Fruit fly (Drosophila melanogaster) whole organism, embryonic: ENCODE measurements around the gene spidey.

Experiments
- Bgb ChIP-seq: fragments of 200-800 bp; sonication (Bioruptor generic); IDR thresholded peaks from 2 replicates; pipeline ENCODE4 v1.3.6; 2022; ENCODE audit warnings: missing biosample characterization, missing genetic modification characterization; ENCODE audit not compliant: partially characterized antibody
- Blimp-1 ChIP-seq: fragments of 200-800 bp; sonication (Bioruptor generic); optimal IDR thresholded peaks from 3 replicates; lab custom pipeline; 2018; ENCODE audit warnings: missing biosample characterization, missing genetic modification characterization, mild to moderate bottlenecking, moderate library complexity, missing genetic modification reagents
- CG1024 ChIP-seq: fragments of 200-800 bp; sonication (Bioruptor generic); IDR thresholded peaks from 2 replicates; pipeline ENCODE4 v1.3.6; 2022; ENCODE audit warnings: missing biosample characterization, missing genetic modification characterization
- CG10366 ChIP-seq: fragments of 200-800 bp; sonication (Bioruptor generic); IDR thresholded peaks from 2 replicates; pipeline ENCODE4 v1.3.6; 2022; ENCODE audit warnings: missing biosample characterization, missing genetic modification characterization
- CG11695 ChIP-seq: fragments of 200-800 bp; sonication (Bioruptor generic); IDR thresholded peaks from 3 replicates; pipeline ENCODE4 v1.3.6; 2022; ENCODE audit warnings: missing biosample characterization, missing genetic modification characterization
- CG12769 ChIP-seq: fragments of 200-800 bp; sonication (Bioruptor generic); optimal IDR thresholded peaks from 2 replicates; lab custom pipeline; 2019; ENCODE audit warnings: missing biosample characterization, mild to moderate bottlenecking, missing genetic modification characterization, moderate library complexity
- CG13424 ChIP-seq: fragments of 200-800 bp; sonication (Bioruptor generic); optimal IDR thresholded peaks from 2 replicates; lab custom pipeline; 2019; ENCODE audit warnings: missing biosample characterization, mild to moderate bottlenecking, missing genetic modification characterization, moderate library complexity
- CG18011 ChIP-seq: fragments of 200-800 bp; sonication (Bioruptor generic); optimal IDR thresholded peaks from 2 replicates; lab custom pipeline; 2017; ENCODE audit warnings: missing biosample characterization, missing genetic modification characterization, mild to moderate bottlenecking, moderate library complexity, missing genotype
- CG2889 ChIP-seq: fragments of 200-800 bp; sonication (Bioruptor generic); IDR thresholded peaks from 3 replicates; pipeline ENCODE4 v1.3.6; 2022; ENCODE audit warnings: missing biosample characterization, missing genetic modification characterization
- CG3065 ChIP-seq: fragments of 200-800 bp; sonication (Bioruptor generic); optimal IDR thresholded peaks from 2 replicates; lab custom pipeline; 2016; ENCODE audit warnings: missing biosample characterization, missing genetic modification characterization
- CG31365 ChIP-seq: fragments of 200-800 bp; sonication (Bioruptor generic); optimal IDR thresholded peaks from 2 replicates; lab custom pipeline; 2018; ENCODE audit warnings: missing biosample characterization, mild to moderate bottlenecking, missing genetic modification characterization
- CG31388 ChIP-seq: fragments of 200-800 bp; sonication (Bioruptor generic); optimal IDR thresholded peaks from 2 replicates; lab custom pipeline; 2016; ENCODE audit warnings: missing biosample characterization, missing genetic modification characterization
- CG33213 ChIP-seq: fragments of 200-800 bp; sonication (Bioruptor generic); optimal IDR thresholded peaks from 3 replicates; lab custom pipeline; 2016; ENCODE audit warnings: missing biosample characterization, missing genetic modification characterization
- CG4328 ChIP-seq: fragments of 200-800 bp; sonication (Bioruptor generic); optimal IDR thresholded peaks from 3 replicates; lab custom pipeline; 2017; ENCODE audit warnings: missing biosample characterization, missing genetic modification reagents, missing genetic modification characterization
- CG4707 ChIP-seq: fragments of 200-800 bp; sonication (Bioruptor generic); optimal IDR thresholded peaks from 2 replicates; lab custom pipeline; 2018; ENCODE audit warnings: missing biosample characterization, mild to moderate bottlenecking, missing genetic modification characterization, moderate library complexity
- CG4820 ChIP-seq: fragments of 200-800 bp; sonication (Bioruptor generic); optimal IDR thresholded peaks from 3 replicates; lab custom pipeline; 2016; ENCODE audit warnings: missing biosample characterization, missing genetic modification characterization
- CG6791 ChIP-seq: fragments of 200-800 bp; sonication (Bioruptor generic); IDR thresholded peaks from 3 replicates; pipeline ENCODE4 v1.3.6; 2022; ENCODE audit warnings: missing biosample characterization, missing genetic modification characterization; ENCODE audit not compliant: partially characterized antibody
- CrebB ChIP-seq: fragments of 200-800 bp; sonication (Bioruptor generic); optimal IDR thresholded peaks from 3 replicates; lab custom pipeline; 2018; ENCODE audit warnings: missing biosample characterization, mild to moderate bottlenecking, missing genetic modification characterization
- D ChIP-seq, 2 experiments: fragments of 200-800 bp in 1 of 2; fragments of >200 bp in 1 of 2; sonication (Bioruptor generic) in 1 of 2; optimal IDR thresholded peaks; 2 replicates in 1 of 2; 3 replicates in 1 of 2; lab custom pipeline; 2017; ENCODE audit warnings: mild to moderate bottlenecking in 1 of 2, missing biosample characterization in 1 of 2, missing genetic modification characterization in 1 of 2, missing genetic modification reagents in 1 of 2
- Deaf1 ChIP-seq: fragments of 200-800 bp; optimal IDR thresholded peaks from 3 replicates; lab custom pipeline; 2019; ENCODE audit warnings: missing biosample characterization, mild to moderate bottlenecking, missing genetic modification characterization, moderate library complexity
- GATAe ChIP-seq: fragments of 200-800 bp; sonication (Bioruptor generic); conservative IDR thresholded peaks from 2 replicates; pipeline ENCODE4 v1.3.6; 2022; ENCODE audit warnings: missing biosample characterization, missing genetic modification characterization
- Hey ChIP-seq: fragments of 200-800 bp; sonication (Bioruptor generic); optimal IDR thresholded peaks from 3 replicates; lab custom pipeline; 2018; ENCODE audit warnings: missing biosample characterization, mild to moderate bottlenecking, missing genetic modification characterization
- Hmx ChIP-seq: fragments of 200-800 bp; sonication (Bioruptor generic); optimal IDR thresholded peaks from 2 replicates; lab custom pipeline; 2016; ENCODE audit warnings: missing biosample characterization, missing genetic modification characterization
- MESR4 ChIP-seq: fragments of 200-800 bp; sonication (Bioruptor generic); optimal IDR thresholded peaks from 2 replicates; lab custom pipeline; 2018; ENCODE audit warnings: missing biosample characterization, mild to moderate bottlenecking, missing genetic modification characterization, moderate library complexity
- Myb ChIP-seq: fragments of 200-800 bp; sonication (Bioruptor generic); optimal IDR thresholded peaks from 2 replicates; lab custom pipeline; 2016; ENCODE audit warnings: missing biosample characterization, missing genetic modification characterization
- Optix ChIP-seq: fragments of 200-800 bp; sonication (Bioruptor generic); IDR thresholded peaks from 3 replicates; pipeline ENCODE4 v1.3.6; 2022; ENCODE audit warnings: missing biosample characterization, missing genetic modification characterization
- Sry-δ ChIP-seq: fragments of 200-800 bp; sonication (Bioruptor generic); optimal IDR thresholded peaks from 2 replicates; lab custom pipeline; 2016; ENCODE audit warnings: missing biosample characterization, missing genetic modification characterization
- Trl ChIP-seq, 3 experiments: fragments of >200 bp in 2 of 3; fragments of 200-800 bp in 1 of 3; sonication (Bioruptor generic) in 1 of 3; optimal IDR thresholded peaks; 2 replicates in 1 of 3; 3 replicates in 2 of 3; lab custom pipeline; 2016 to 2017; ENCODE audit warnings: missing biosample characterization in 1 of 3, missing genetic modification characterization in 1 of 3
- abd-A ChIP-seq: fragments of 200-800 bp; sonication (Bioruptor generic); optimal IDR thresholded peaks from 3 replicates; lab custom pipeline; 2019; ENCODE audit warnings: missing biosample characterization, mild to moderate bottlenecking, missing genetic modification characterization, moderate library complexity
- ara ChIP-seq: fragments of 200-800 bp; sonication (Bioruptor generic); IDR thresholded peaks from 2 replicates; pipeline ENCODE4 v1.3.6; 2022; ENCODE audit warnings: missing biosample characterization, missing genetic modification characterization
- crp ChIP-seq, 2 experiments: fragments of 200-800 bp; sonication (Bioruptor generic); optimal IDR thresholded peaks; 2 replicates in 1 of 2; 3 replicates in 1 of 2; lab custom pipeline; 2017; ENCODE audit warnings: missing biosample characterization in 2 of 2, missing genetic modification characterization in 2 of 2, mild to moderate bottlenecking in 1 of 2, moderate library complexity in 1 of 2
- dm ChIP-seq: fragments of 200-800 bp; sonication (Bioruptor generic); optimal IDR thresholded peaks from 3 replicates; lab custom pipeline; 2016; ENCODE audit warnings: missing biosample characterization, missing genetic modification characterization
- en ChIP-seq: fragments of 200-800 bp; sonication (Bioruptor generic); optimal IDR thresholded peaks from 2 replicates; lab custom pipeline; 2016; ENCODE audit warnings: missing biosample characterization, missing genetic modification characterization
- exex ChIP-seq: fragments of 200-800 bp; sonication (Bioruptor generic); optimal IDR thresholded peaks from 4 replicates; lab custom pipeline; 2018; ENCODE audit warnings: missing biosample characterization, mild to moderate bottlenecking, missing genetic modification characterization, moderate library complexity
- fd3F ChIP-seq: fragments of 200-800 bp; sonication (Bioruptor generic); optimal IDR thresholded peaks from 2 replicates; lab custom pipeline; 2018; ENCODE audit warnings: missing biosample characterization, mild to moderate bottlenecking, missing genetic modification characterization, moderate library complexity
- fru ChIP-seq: fragments of >200 bp; optimal IDR thresholded peaks from 2 replicates; lab custom pipeline; 2017
- fu2 ChIP-seq: fragments of 200-800 bp; sonication (Bioruptor generic); optimal IDR thresholded peaks from 2 replicates; lab custom pipeline; 2016; ENCODE audit warnings: missing biosample characterization, missing genetic modification characterization
- gsb ChIP-seq: fragments of 200-800 bp; sonication (Bioruptor generic); IDR thresholded peaks from 2 replicates; pipeline ENCODE4 v1.3.6; 2022; ENCODE audit warnings: missing biosample characterization, missing genetic modification characterization
- knrl ChIP-seq: fragments of 200-800 bp; sonication (Bioruptor generic); IDR thresholded peaks from 3 replicates; pipeline ENCODE4 v1.3.6; 2022; ENCODE audit warnings: missing biosample characterization, missing genetic modification characterization; ENCODE audit not compliant: partially characterized antibody
- lilli ChIP-seq: fragments of 200-800 bp; sonication (Bioruptor generic); optimal IDR thresholded peaks from 3 replicates; lab custom pipeline; 2016; ENCODE audit warnings: missing biosample characterization, missing genetic modification characterization
- maf-S ChIP-seq: fragments of 200-800 bp; sonication (Bioruptor generic); optimal IDR thresholded peaks from 2 replicates; lab custom pipeline; 2016; ENCODE audit warnings: missing biosample characterization, missing genetic modification characterization
- org-1 ChIP-seq: fragments of 200-800 bp; sonication (Bioruptor generic); optimal IDR thresholded peaks from 2 replicates; lab custom pipeline; 2017; ENCODE audit warnings: missing biosample characterization, missing genetic modification characterization
- pita ChIP-seq: fragments of 200-800 bp; sonication (Bioruptor generic); optimal IDR thresholded peaks from 2 replicates; lab custom pipeline; 2017; ENCODE audit warnings: missing biosample characterization, mild to moderate bottlenecking, missing genetic modification characterization
- rib ChIP-seq: fragments of 200-800 bp; sonication (Bioruptor generic); IDR thresholded peaks from 2 replicates; pipeline ENCODE4 v1.3.6; 2022; ENCODE audit warnings: missing biosample characterization, missing genetic modification characterization
- sob ChIP-seq: fragments of 200-800 bp; sonication (Bioruptor generic); IDR thresholded peaks from 2 replicates; pipeline ENCODE4 v1.3.6; 2022; ENCODE audit warnings: missing biosample characterization, missing genetic modification characterization
- tap ChIP-seq: fragments of 200-800 bp; optimal IDR thresholded peaks from 3 replicates; lab custom pipeline; 2019; ENCODE audit warnings: missing biosample characterization, mild to moderate bottlenecking, missing genetic modification characterization, moderate library complexity
- vnd ChIP-seq: fragments of 200-800 bp; sonication (Bioruptor generic); IDR thresholded peaks from 3 replicates; pipeline ENCODE4 v1.3.6; 2022; ENCODE audit warnings: missing biosample characterization, missing genetic modification characterization; ENCODE audit not compliant: partially characterized antibody
- zf30C ChIP-seq: fragments of 200-800 bp; sonication (Bioruptor generic); optimal IDR thresholded peaks from 3 replicates; lab custom pipeline; 2018; ENCODE audit warnings: missing biosample characterization, mild to moderate bottlenecking, missing genetic modification characterization

Gene spidey

dm6 chrX:7944772-7945722, 36.3 kb downstream of the spidey start (continued):
- TF ChIP-seq org-1 (GFP tag; lab: Kevin White, UChicago) (no peak), Hmx (GFP tag; lab: Kevin White, UChicago) (no peak), fd3F (GFP tag; lab: Kevin White, UChicago) (no peak), sob (GFP tag; lab: Robert Waterston, UW) (no peak), CG4328 (GFP tag; lab: Kevin White, UChicago) (no peak), CG6791 (GFP tag; lab: Robert Waterston, UW) (no peak), vnd (GFP tag; lab: Robert Waterston, UW) (no peak), Blimp-1 (peak; percentile 42), Hey (no peak), ara (GFP tag; lab: Robert Waterston, UW) (no peak), tap (tag; lab: Kevin White, UChicago) (no peak), maf-S (GFP tag; lab: Kevin White, UChicago) (no peak), D (optimal IDR thresholded peaks at IDR 0.05; lab: Kevin White, UChicago) (no peak), D (GFP tag; optimal IDR thresholded peaks at IDR 0.05; lab: Kevin White, UChicago) (no peak), CrebB (tag; lab: Kevin White, UChicago) (no peak), zf30C (GFP tag; lab: Kevin White, UChicago) (peak; percentile 68), CG2889 (no peak), Sry-δ (GFP tag; lab: Kevin White, UChicago) (no peak), fu2 (GFP tag; lab: Kevin White, UChicago) (no peak), CG1024 (GFP tag; lab: Robert Waterston, UW) (0 out of 2 replicates have a peak, but pooled peaks have one; percentile 2), CG4707 (GFP tag; lab: Kevin White, UChicago) (no peak), Deaf1 (peak; percentile 42), dm (no peak), exex (tag; lab: Kevin White, UChicago) (peak; percentile 58), CG31388 (no peak), lilli (GFP tag; lab: Kevin White, UChicago) (peak; percentile 15), CG12769 (tag; lab: Kevin White, UChicago) (peak; percentile 54), en (GFP tag; lab: Kevin White, UChicago) (no peak), fru (lab: Kevin White, UChicago) (no peak), GATAe (GFP tag; lab: Robert Waterston, UW) (no peak), CG31365 (tag; lab: Kevin White, UChicago) (no peak), gsb (no peak), CG11695 (GFP tag; lab: Robert Waterston, UW) (0 out of 3 replicates have a peak, but pooled peaks have one; percentile 24), crp (GFP tag; optimal IDR thresholded peaks at IDR 0.05; lab: Kevin White, UChicago) (peak in 1 of 2 experiments; percentile 54), CG18011 (GFP tag; lab: Kevin White, UChicago) (no peak), pita (no peak), CG10366 (GFP tag; lab: Robert Waterston, UW) (no peak), CG13424 (tag; lab: Kevin White, UChicago) (peak; percentile 33), Optix (GFP tag; lab: Robert Waterston, UW) (no peak), CG4820 (GFP tag; lab: Kevin White, UChicago) (peak; percentile 8), knrl (GFP tag; lab: Robert Waterston, UW) (no peak), abd-A (tag; lab: Kevin White, UChicago) (peak; percentile 38), CG3065 (no peak), rib (GFP tag; lab: Robert Waterston, UW) (no peak), CG33213 (GFP tag; lab: Kevin White, UChicago) (no peak), Bgb (GFP tag; lab: Robert Waterston, UW) (no peak), Trl (optimal IDR thresholded peaks at IDR 0.05; lab: Kevin White, UChicago) (peak; percentile 77 to 89), Trl (GFP tag; optimal IDR thresholded peaks at IDR 0.05; lab: Kevin White, UChicago) (peak; percentile 2), Myb (GFP tag; lab: Kevin White, UChicago) (no peak), MESR4 (GFP tag; lab: Kevin White, UChicago) (no peak)
